Worm (Caenorhabditis elegans) whole organism, L2 larva: Measurements from ENCODE around the gene F28G4.3.

ENCODE experiments used
- C34F6.9 ChIP-seq: fragments of 150-350 bp; optimal IDR thresholded peaks from 2 replicates; lab custom pipeline; 2014; ENCODE audit warnings: missing biosample characterization, missing genetic modification characterization
- ceh-82 ChIP-seq: fragments of 150-350 bp; optimal IDR thresholded peaks from 2 replicates; lab custom pipeline; 2014; ENCODE audit warnings: missing biosample characterization, missing genetic modification characterization
- elt-3 ChIP-seq: sonication (generic microtip); optimal IDR thresholded peaks from 2 replicates; lab custom pipeline; 2017; ENCODE audit warnings: missing biosample characterization, missing genetic modification characterization
- nhr-10 ChIP-seq: sonication (generic microtip); optimal IDR thresholded peaks from 2 replicates; lab custom pipeline; 2017; ENCODE audit warnings: missing biosample characterization, missing genetic modification characterization

DNA sequence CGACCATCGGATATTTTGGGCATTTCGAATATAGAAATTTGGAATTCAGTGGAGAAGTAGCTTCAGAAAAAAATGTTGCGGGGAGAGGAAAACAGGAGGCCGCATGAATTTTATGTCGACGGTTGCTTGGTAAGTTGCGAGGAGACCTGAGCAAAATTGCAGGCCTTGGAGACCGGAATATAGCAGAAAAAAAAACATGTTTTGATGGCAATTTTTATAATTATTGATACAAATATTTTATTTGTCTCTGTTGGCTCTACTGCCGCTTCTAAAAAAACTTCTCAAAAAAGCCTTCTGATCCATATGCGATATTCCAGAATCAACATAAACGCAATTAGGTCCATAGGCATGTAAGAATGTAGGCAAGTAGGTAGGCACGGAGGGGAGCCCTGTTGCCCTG lies 12.2 kb downstream of the F28G4.3 start, which contains the start of gene pacl-1:
- TF ChIP-seq nhr-10 (no peak), ceh-82 (tag; lab: Kevin White, UChicago) (no peak), C34F6.9 (tag; lab: Kevin White, UChicago) (no peak), elt-3 (tag; lab: Kevin White, UChicago) (no peak)
